Worm (Caenorhabditis elegans) whole organism, L2 larva: ENCODE results near the gene idpc-5.

Experiments used
- egl-27 ChIP-seq: sonication (generic microtip); optimal IDR thresholded peaks from 3 replicates; lab custom pipeline; 2017; ENCODE audit warnings: missing biosample characterization, missing genetic modification reagents, missing genetic modification characterization
- fos-1 ChIP-seq: fragments of 150-350 bp; optimal IDR thresholded peaks from 2 replicates; lab custom pipeline; 2014; ENCODE audit warnings: missing biosample characterization, missing genetic modification characterization
- lin-13 ChIP-seq: fragments of 150-350 bp; optimal IDR thresholded peaks from 2 replicates; lab custom pipeline; 2014; ENCODE audit warnings: missing biosample characterization, missing genetic modification reagents, missing genetic modification characterization
- mdl-1 ChIP-seq, 2 experiments: fragments of 150-350 bp in 1 of 2; sonication (generic microtip) in 1 of 2; optimal IDR thresholded peaks; 2 replicates each; lab custom pipeline; 2017; ENCODE audit warnings: missing biosample characterization in 2 of 2, missing genetic modification characterization in 2 of 2
- nhr-12 ChIP-seq: fragments of 150-350 bp; optimal IDR thresholded peaks from 2 replicates; lab custom pipeline; 2014; ENCODE audit warnings: missing biosample characterization, missing genetic modification characterization

DNA sequence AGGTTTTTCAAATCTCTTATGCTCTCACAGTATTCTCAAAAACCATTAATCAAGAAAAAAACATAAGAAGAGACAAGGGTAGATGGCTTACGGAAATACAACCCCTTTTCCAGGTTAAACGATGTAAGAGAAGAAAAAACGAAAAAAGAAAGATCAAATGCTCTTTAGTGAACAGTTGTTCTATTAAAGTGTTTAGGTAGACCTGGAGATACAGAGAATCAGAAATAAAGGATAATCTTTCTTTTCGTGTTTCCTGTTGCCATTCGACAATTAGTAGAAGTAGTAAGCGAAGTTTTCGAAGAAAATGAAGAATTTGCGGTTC is 39.5 kb downstream of the idpc-5 start, which contains the start of gene K09G1.1:
- no peak for TF ChIP-seq mdl-1 (tag; optimal IDR thresholded peaks at IDR 0.05; lab: Kevin White, UChicago)
- no peak for TF ChIP-seq nhr-12 (tag; lab: Kevin White, UChicago)
- no peak for TF ChIP-seq fos-1 (tag; lab: Kevin White, UChicago)
- TF ChIP-seq egl-27 (tag; lab: Kevin White, UChicago): no peak
- no peak for TF ChIP-seq lin-13 (GFP tag; lab: Kevin White, UChicago)
